Fruit fly (Drosophila melanogaster) whole organism, embryonic: ENCODE results near the gene wam.

ENCODE experiments used
- Atf3 ChIP-seq: fragments of 200-800 bp; sonication (Bioruptor generic); optimal IDR thresholded peaks from 3 replicates; lab custom pipeline; 2016; ENCODE audit warnings: missing biosample characterization, missing genetic modification characterization
- Bgb ChIP-seq: fragments of 200-800 bp; sonication (Bioruptor generic); IDR thresholded peaks from 2 replicates; pipeline ENCODE4 v1.3.6; 2022; ENCODE audit warnings: missing biosample characterization, missing genetic modification characterization; ENCODE audit not compliant: partially characterized antibody
- C15 ChIP-seq: fragments of 200-800 bp; sonication (Bioruptor generic); IDR thresholded peaks from 3 replicates; pipeline ENCODE4 v1.3.6; 2022; ENCODE audit warnings: missing biosample characterization, missing genetic modification characterization
- CG10366 ChIP-seq: fragments of 200-800 bp; sonication (Bioruptor generic); IDR thresholded peaks from 2 replicates; pipeline ENCODE4 v1.3.6; 2022; ENCODE audit warnings: missing biosample characterization, missing genetic modification characterization
- CG11456 ChIP-seq: fragments of 200-800 bp; sonication (Bioruptor generic); IDR thresholded peaks from 3 replicates; pipeline ENCODE4 v1.3.6; 2022; ENCODE audit warnings: missing biosample characterization, missing genetic modification characterization
- CG12299 ChIP-seq: fragments of 200-800 bp; sonication (Bioruptor generic); optimal IDR thresholded peaks from 2 replicates; lab custom pipeline; 2018; ENCODE audit warnings: missing biosample characterization, mild to moderate bottlenecking, missing genetic modification characterization
- CG13624 ChIP-seq: fragments of 200-800 bp; sonication (Bioruptor generic); optimal IDR thresholded peaks from 2 replicates; lab custom pipeline; 2016; ENCODE audit warnings: missing biosample characterization, missing genetic modification characterization
- CG14441 ChIP-seq: fragments of 200-800 bp; sonication (Bioruptor generic); IDR thresholded peaks from 2 replicates; pipeline ENCODE4 v1.3.6; 2022; ENCODE audit warnings: missing biosample characterization, missing genetic modification characterization
- CG16813 ChIP-seq: fragments of 200-800 bp; sonication (Bioruptor generic); IDR thresholded peaks from 3 replicates; pipeline ENCODE4 v1.3.6; 2022; ENCODE audit warnings: missing biosample characterization, missing genetic modification characterization; ENCODE audit not compliant: partially characterized antibody
- CG2875 ChIP-seq: fragments of 200-800 bp; sonication (Bioruptor generic); optimal IDR thresholded peaks from 2 replicates; lab custom pipeline; 2017; ENCODE audit warnings: missing biosample characterization, mild to moderate bottlenecking, missing genetic modification characterization, missing genetic modification reagents
- CG31441 ChIP-seq: fragments of 200-800 bp; sonication (Bioruptor generic); IDR thresholded peaks from 2 replicates; pipeline ENCODE4 v1.3.6; 2022; ENCODE audit warnings: missing biosample characterization, missing genetic modification characterization
- CG6654 ChIP-seq: fragments of 200-800 bp; sonication (Bioruptor generic); optimal IDR thresholded peaks from 2 replicates; lab custom pipeline; 2017; ENCODE audit warnings: missing biosample characterization, mild to moderate bottlenecking, missing genetic modification characterization
- CG7372 ChIP-seq: fragments of 200-800 bp; sonication (Bioruptor generic); IDR thresholded peaks from 2 replicates; pipeline ENCODE4 v1.3.6; 2022; ENCODE audit warnings: missing biosample characterization, missing genetic modification characterization
- CG7928 ChIP-seq: fragments of 200-800 bp; sonication (Bioruptor generic); optimal IDR thresholded peaks from 2 replicates; lab custom pipeline; 2017; ENCODE audit warnings: missing biosample characterization, mild to moderate bottlenecking, missing genetic modification characterization
- CG7987 ChIP-seq: fragments of 200-800 bp; sonication (Bioruptor generic); optimal IDR thresholded peaks from 2 replicates; lab custom pipeline; 2018; ENCODE audit warnings: missing biosample characterization, mild to moderate bottlenecking, missing genetic modification characterization, moderate library complexity
- CG9817 ChIP-seq: fragments of 200-800 bp; sonication (Bioruptor generic); optimal IDR thresholded peaks from 2 replicates; lab custom pipeline; 2018; ENCODE audit warnings: missing biosample characterization, mild to moderate bottlenecking, missing genetic modification characterization, moderate library complexity
- Ets65A ChIP-seq: fragments of 200-800 bp; sonication (Bioruptor generic); peaks from one replicate; lab custom pipeline; 2016; ENCODE audit warnings: missing biosample characterization, missing genetic modification characterization
- Fer3 ChIP-seq: fragments of 200-800 bp; sonication (Bioruptor generic); optimal IDR thresholded peaks from 2 replicates; lab custom pipeline; 2018; ENCODE audit warnings: missing biosample characterization, mild to moderate bottlenecking, missing genetic modification characterization, moderate library complexity
- Hr78 ChIP-seq, 2 experiments: fragments of 200-800 bp in 1 of 2; fragments of >200 bp in 1 of 2; sonication (Bioruptor generic) in 1 of 2; optimal IDR thresholded peaks; 2 replicates each; lab custom pipeline; 2017 to 2019; ENCODE audit warnings: missing biosample characterization in 2 of 2, missing genetic modification characterization in 2 of 2, mild to moderate bottlenecking in 1 of 2, moderate library complexity in 1 of 2
- Hsf ChIP-seq: fragments of 200-800 bp; sonication (Bioruptor generic); optimal IDR thresholded peaks from 3 replicates; lab custom pipeline; 2016; ENCODE audit warnings: missing biosample characterization, missing genetic modification characterization
- MESR4 ChIP-seq: fragments of 200-800 bp; sonication (Bioruptor generic); optimal IDR thresholded peaks from 2 replicates; lab custom pipeline; 2018; ENCODE audit warnings: missing biosample characterization, mild to moderate bottlenecking, missing genetic modification characterization, moderate library complexity
- Myb ChIP-seq: fragments of 200-800 bp; sonication (Bioruptor generic); optimal IDR thresholded peaks from 2 replicates; lab custom pipeline; 2016; ENCODE audit warnings: missing biosample characterization, missing genetic modification characterization
- Sox102F ChIP-seq: fragments of 200-800 bp; sonication (Bioruptor generic); optimal IDR thresholded peaks from 2 replicates; lab custom pipeline; 2018; ENCODE audit warnings: missing biosample characterization, mild to moderate bottlenecking, missing genetic modification characterization, moderate library complexity
- Xbp1 ChIP-seq: fragments of 200-800 bp; sonication (Bioruptor generic); optimal IDR thresholded peaks from 3 replicates; lab custom pipeline; 2016; ENCODE audit warnings: missing biosample characterization, mild to moderate bottlenecking, missing genetic modification characterization
- ac ChIP-seq: fragments of 200-800 bp; sonication (Bioruptor generic); optimal IDR thresholded peaks from 3 replicates; lab custom pipeline; 2017; ENCODE audit warnings: missing biosample characterization, mild to moderate bottlenecking, missing genetic modification characterization
- ase ChIP-seq: fragments of 200-800 bp; sonication (Bioruptor generic); IDR thresholded peaks from 3 replicates; pipeline ENCODE4 v1.3.6; 2022; ENCODE audit warnings: missing biosample characterization, missing genetic modification characterization
- bbx ChIP-seq: fragments of 200-800 bp; sonication (Bioruptor generic); IDR thresholded peaks from 2 replicates; pipeline ENCODE4 v1.3.6; 2022; ENCODE audit warnings: missing biosample characterization, missing genetic modification characterization; ENCODE audit not compliant: partially characterized antibody
- bcd ChIP-seq: fragments of 200-800 bp; sonication (Bioruptor generic); optimal IDR thresholded peaks from 2 replicates; lab custom pipeline; 2017; ENCODE audit warnings: missing biosample characterization, mild to moderate bottlenecking, missing genetic modification characterization
- da ChIP-seq: fragments of 200-800 bp; sonication (Bioruptor generic); optimal IDR thresholded peaks from 2 replicates; lab custom pipeline; 2016; ENCODE audit warnings: missing biosample characterization, missing genetic modification characterization
- dati ChIP-seq: fragments of 200-800 bp; sonication (Bioruptor generic); IDR thresholded peaks from 2 replicates; pipeline ENCODE4 v1.3.6; 2022; ENCODE audit warnings: missing biosample characterization, missing genetic modification characterization
- disco-r ChIP-seq: fragments of 200-800 bp; sonication (Bioruptor generic); optimal IDR thresholded peaks from 2 replicates; lab custom pipeline; 2016; ENCODE audit warnings: missing biosample characterization, missing genetic modification characterization
- dmrt99B ChIP-seq: fragments of 200-800 bp; sonication (Bioruptor generic); optimal IDR thresholded peaks from 2 replicates; lab custom pipeline; 2018; ENCODE audit warnings: missing biosample characterization, mild to moderate bottlenecking, missing genetic modification characterization, moderate library complexity
- gem ChIP-seq: fragments of 200-800 bp; sonication (Bioruptor generic); optimal IDR thresholded peaks from 2 replicates; lab custom pipeline; 2019; ENCODE audit warnings: missing biosample characterization, mild to moderate bottlenecking, missing genetic modification characterization, moderate library complexity
- hth ChIP-seq: fragments of >200 bp; optimal IDR thresholded peaks from 2 replicates; lab custom pipeline; 2017; ENCODE audit warnings: inconsistent platforms
- kah ChIP-seq: fragments of 200-800 bp; sonication (Bioruptor generic); optimal IDR thresholded peaks from 2 replicates; lab custom pipeline; 2018; ENCODE audit warnings: missing biosample characterization, mild to moderate bottlenecking, missing genetic modification characterization
- klu ChIP-seq: fragments of 200-800 bp; sonication (Bioruptor generic); IDR thresholded peaks from 2 replicates; pipeline ENCODE4 v1.3.6; 2022; ENCODE audit warnings: missing biosample characterization, missing genetic modification characterization
- nmo ChIP-seq: fragments of 200-800 bp; sonication (Bioruptor generic); optimal IDR thresholded peaks from 2 replicates; lab custom pipeline; 2018; ENCODE audit warnings: missing biosample characterization, mild to moderate bottlenecking, missing genetic modification characterization, moderate library complexity
- p53 ChIP-seq: fragments of 200-800 bp; sonication (Bioruptor generic); optimal IDR thresholded peaks from 2 replicates; lab custom pipeline; 2016; ENCODE audit warnings: missing biosample characterization, missing genetic modification characterization
- pan ChIP-seq, 4 experiments: fragments of >200 bp in 3 of 4; fragments of 200-800 bp in 1 of 4; sonication (Bioruptor generic) in 1 of 4; optimal IDR thresholded peaks in 3 of 4; IDR thresholded peaks in 1 of 4; 2 replicates each; pipeline versions ENCODE4 v1.3.6 to Lab custom; 2017 to 2022; ENCODE audit warnings: missing biosample characterization in 2 of 4, missing genetic modification characterization in 2 of 4, mixed read lengths in 1 of 4
- prd ChIP-seq, 3 experiments: fragments of >200 bp in 2 of 3; fragments of 200-800 bp in 1 of 3; sonication (Bioruptor generic) in 1 of 3; optimal IDR thresholded peaks in 2 of 3; IDR thresholded peaks in 1 of 3; 2 replicates in 2 of 3; 3 replicates in 1 of 3; pipeline versions ENCODE4 v1.3.6 to Lab custom; 2017 to 2022; ENCODE audit warnings: missing biosample characterization in 1 of 3, missing genetic modification characterization in 1 of 3
- repo ChIP-seq: fragments of 200-800 bp; sonication (Bioruptor generic); optimal IDR thresholded peaks from 2 replicates; lab custom pipeline; 2016; ENCODE audit warnings: missing biosample characterization, missing genetic modification characterization
- shn ChIP-seq: fragments of 200-800 bp; sonication (Bioruptor generic); optimal IDR thresholded peaks from 3 replicates; lab custom pipeline; 2016; ENCODE audit warnings: missing biosample characterization, missing genetic modification characterization
- sima ChIP-seq: fragments of 200-800 bp; sonication (Bioruptor generic); optimal IDR thresholded peaks from 2 replicates; lab custom pipeline; 2016; ENCODE audit warnings: missing biosample characterization, missing genetic modification characterization
- sisA ChIP-seq: fragments of 200-800 bp; sonication (Bioruptor generic); IDR thresholded peaks from 2 replicates; pipeline ENCODE4 v1.3.6; 2022; ENCODE audit warnings: missing biosample characterization, missing genetic modification characterization
- so ChIP-seq: fragments of 200-800 bp; sonication (Bioruptor generic); IDR thresholded peaks from 3 replicates; pipeline ENCODE4 v1.3.6; 2022; ENCODE audit warnings: missing biosample characterization, missing genetic modification characterization
- sqz ChIP-seq: fragments of 200-800 bp; sonication (Bioruptor generic); optimal IDR thresholded peaks from 3 replicates; lab custom pipeline; 2018; ENCODE audit warnings: missing biosample characterization, mild to moderate bottlenecking, missing genetic modification characterization
- sug ChIP-seq: fragments of 200-800 bp; optimal IDR thresholded peaks from 2 replicates; lab custom pipeline; 2019; ENCODE audit warnings: missing biosample characterization, mild to moderate bottlenecking, missing genetic modification characterization, moderate library complexity
- tap ChIP-seq: fragments of 200-800 bp; optimal IDR thresholded peaks from 3 replicates; lab custom pipeline; 2019; ENCODE audit warnings: missing biosample characterization, mild to moderate bottlenecking, missing genetic modification characterization, moderate library complexity
- tin ChIP-seq: fragments of 200-800 bp; sonication (Bioruptor generic); optimal IDR thresholded peaks from 3 replicates; lab custom pipeline; 2016; ENCODE audit warnings: missing biosample characterization, missing genetic modification characterization
- tx ChIP-seq: fragments of 200-800 bp; sonication (Bioruptor generic); optimal IDR thresholded peaks from 2 replicates; lab custom pipeline; 2016; ENCODE audit warnings: missing biosample characterization, missing genetic modification characterization

wam gene

dm6 chr3R:23314332-23314731, 26.5 kb upstream of the wam start (continued):
- TF ChIP-seq MESR4 (GFP tag; lab: Kevin White, UChicago) (no peak), C15 (no peak), bbx (GFP tag; lab: Robert Waterston, UW) (no peak), Myb (GFP tag; lab: Kevin White, UChicago) (peak; percentile 9), CG11456 (GFP tag; lab: Robert Waterston, UW) (no peak), tx (GFP tag; lab: Kevin White, UChicago) (no peak), Hr78 (GFP tag; optimal IDR thresholded peaks at IDR 0.05; lab: Kevin White, UChicago) (no peak), Fer3 (tag; lab: Kevin White, UChicago) (peak; percentile 48), tin (GFP tag; lab: Kevin White, UChicago) (no peak), tap (tag; lab: Kevin White, UChicago) (peak; percentile 20), CG31441 (GFP tag; lab: Robert Waterston, UW) (no peak; the same call in 1 of the 2 replicates), da (GFP tag; lab: Kevin White, UChicago) (peak; percentile 4), nmo (GFP tag; lab: Kevin White, UChicago) (no peak), shn (GFP tag; lab: Kevin White, UChicago) (no peak), Sox102F (GFP tag; lab: Kevin White, UChicago) (no peak), CG12299 (tag; lab: Kevin White, UChicago) (no peak), dmrt99B (tag; lab: Kevin White, UChicago) (peak; percentile 24), ase (GFP tag; lab: Robert Waterston, UW) (no peak), CG14441 (GFP tag; lab: Robert Waterston, UW) (0 out of 2 replicates have a peak, but pooled peaks have one; percentile 5), bcd (GFP tag; lab: Kevin White, UChicago) (no peak), CG10366 (GFP tag; lab: Robert Waterston, UW) (no peak; the same call in 1 of the 2 replicates), ac (GFP tag; lab: Kevin White, UChicago) (peak; percentile 43), disco-r (GFP tag; lab: Kevin White, UChicago) (no peak), klu (no peak), CG7928 (GFP tag; lab: Kevin White, UChicago) (no peak), kah (GFP tag; lab: Kevin White, UChicago) (peak; percentile 80), CG2875 (GFP tag; lab: Kevin White, UChicago) (peak; percentile 39), CG9817 (no peak), Atf3 (GFP tag; lab: Kevin White, UChicago) (no peak), sug (peak; percentile 14), hth (lab: Kevin White, UChicago) (no peak), Ets65A (GFP tag; lab: Kevin White, UChicago) (peak; percentile 90), sisA (GFP tag; lab: Robert Waterston, UW) (no peak), sima (GFP tag; lab: Kevin White, UChicago) (no peak), gem (tag; lab: Kevin White, UChicago) (no peak), Xbp1 (GFP tag; lab: Kevin White, UChicago) (no peak), CG6654 (GFP tag; lab: Kevin White, UChicago) (no peak), so (GFP tag; lab: Robert Waterston, UW) (peak; percentile 53; the same call in 1 of the 3 replicates), repo (GFP tag; lab: Kevin White, UChicago) (peak; percentile 13), p53 (GFP tag; lab: Kevin White, UChicago) (no peak), Hsf (GFP tag; lab: Kevin White, UChicago) (peak; percentile 3), CG16813 (GFP tag; lab: Robert Waterston, UW) (no peak), pan (optimal IDR thresholded peaks at IDR 0.05; lab: Kevin White, UChicago) (no peak), pan (GFP tag; optimal IDR thresholded peaks at IDR 0.05 in 1 of 2, IDR thresholded peaks at IDR 0.05 in 1 of 2) (peak in 1 of 2 experiments; percentile 43), prd (optimal IDR thresholded peaks at IDR 0.05; lab: Kevin White, UChicago) (no peak), prd (GFP tag; IDR thresholded peaks at IDR 0.05; lab: Robert Waterston, UW) (0 out of 3 replicates have a peak, but pooled peaks have one; percentile 12), CG7372 (GFP tag; lab: Robert Waterston, UW) (no peak), CG13624 (GFP tag; lab: Kevin White, UChicago) (no peak), sqz (peak; percentile 70), Bgb (GFP tag; lab: Robert Waterston, UW) (no peak), dati (no peak), CG7987 (GFP tag; lab: Kevin White, UChicago) (peak; percentile 79)
